Worm (Caenorhabditis elegans) whole organism, L3 larva: ENCODE results near the gene F36H5.10.

Experiments used
- aly-2 ChIP-seq: fragments of 150-350 bp; optimal IDR thresholded peaks from 2 replicates; lab custom pipeline; 2014; ENCODE audit warnings: missing biosample characterization, missing genetic modification characterization
- ama-1 ChIP-seq: fragments of 150-350 bp; optimal IDR thresholded peaks from 2 replicates; lab custom pipeline; 2018
- ceh-28 ChIP-seq: fragments of 150-350 bp; optimal IDR thresholded peaks from 2 replicates; lab custom pipeline; 2014; ENCODE audit warnings: missing biosample characterization, missing genetic modification reagents, missing genetic modification characterization
- ceh-82 ChIP-seq: fragments of 150-350 bp; optimal IDR thresholded peaks from 2 replicates; lab custom pipeline; 2014; ENCODE audit warnings: missing biosample characterization, missing genetic modification characterization
- egl-5 ChIP-seq: fragments of 150-350 bp; optimal IDR thresholded peaks from 2 replicates; lab custom pipeline; 2017; ENCODE audit warnings: missing biosample characterization, missing genetic modification reagents, missing genetic modification characterization, inconsistent platforms
- elt-3 ChIP-seq, 3 experiments: fragments of 150-350 bp in 1 of 3; sonication (generic microtip) in 2 of 3; optimal IDR thresholded peaks; 2 replicates in 2 of 3; 4 replicates in 1 of 3; lab custom pipeline; 2014 to 2017; ENCODE audit warnings: missing biosample characterization in 3 of 3, missing genetic modification characterization in 3 of 3
- eor-1 ChIP-seq, 2 experiments: fragments of 150-350 bp; optimal IDR thresholded peaks; 2 replicates each; lab custom pipeline; 2014 to 2018; ENCODE audit warnings: missing biosample characterization in 2 of 2, missing genetic modification characterization in 2 of 2
- fos-1 ChIP-seq: fragments of 150-350 bp; optimal IDR thresholded peaks from 2 replicates; lab custom pipeline; 2014; ENCODE audit warnings: missing biosample characterization, missing genetic modification characterization
- hmg-11 ChIP-seq: sonication (generic microtip); optimal IDR thresholded peaks from 2 replicates; lab custom pipeline; 2016; ENCODE audit warnings: missing genetic modification characterization, missing compliant biosample characterization
- jun-1 ChIP-seq: fragments of 150-350 bp; optimal IDR thresholded peaks from 2 replicates; lab custom pipeline; 2014; ENCODE audit warnings: missing biosample characterization, missing genetic modification reagents, missing genetic modification characterization
- lin-15B ChIP-seq: fragments of 150-350 bp; optimal IDR thresholded peaks from 2 replicates; lab custom pipeline; 2014; ENCODE audit warnings: missing biosample characterization, missing genetic modification characterization
- lin-39 ChIP-seq: fragments of 150-350 bp; optimal IDR thresholded peaks from 2 replicates; lab custom pipeline; 2018; ENCODE audit warnings: missing biosample characterization, missing genetic modification reagents, missing genetic modification characterization
- mml-1 ChIP-seq: fragments of 150-350 bp; sonication (generic microtip); optimal IDR thresholded peaks from 3 replicates; lab custom pipeline; 2014; ENCODE audit warnings: missing biosample characterization, missing genetic modification characterization
- nfya-1 ChIP-seq: sonication (generic microtip); optimal IDR thresholded peaks from 2 replicates; lab custom pipeline; 2017; ENCODE audit warnings: missing genetic modification characterization, mild to moderate bottlenecking, missing compliant biosample characterization, antibody characterized with exemption, moderate library complexity; ENCODE audit not compliant: insufficient read depth
- nhr-12 ChIP-seq: fragments of 150-350 bp; optimal IDR thresholded peaks from 2 replicates; lab custom pipeline; 2014; ENCODE audit warnings: missing biosample characterization, missing genetic modification characterization
- nhr-23 ChIP-seq: fragments of 150-350 bp; optimal IDR thresholded peaks from 2 replicates; lab custom pipeline; 2014; ENCODE audit warnings: missing biosample characterization, missing genetic modification reagents, missing genetic modification characterization
- nhr-25 ChIP-seq: sonication (generic microtip); optimal IDR thresholded peaks from 2 replicates; lab custom pipeline; 2017; ENCODE audit warnings: missing biosample characterization, missing genetic modification characterization
- nhr-28 ChIP-seq: fragments of 150-350 bp; optimal IDR thresholded peaks from 2 replicates; lab custom pipeline; 2014; ENCODE audit warnings: missing biosample characterization, missing genetic modification characterization
- nhr-43 ChIP-seq: sonication (generic microtip); optimal IDR thresholded peaks from 2 replicates; lab custom pipeline; 2016; ENCODE audit warnings: mild to moderate bottlenecking, missing genetic modification characterization, missing compliant biosample characterization; ENCODE audit not compliant: poor library complexity, severe bottlenecking
- nhr-67 ChIP-seq: fragments of 150-350 bp; optimal IDR thresholded peaks from 2 replicates; lab custom pipeline; 2014; ENCODE audit warnings: missing biosample characterization, missing genetic modification characterization
- nhr-76 ChIP-seq: fragments of 150-350 bp; sonication (generic microtip); optimal IDR thresholded peaks from 5 replicates; lab custom pipeline; 2014; ENCODE audit warnings: missing biosample characterization, missing genetic modification characterization
- nhr-77 ChIP-seq: fragments of 150-350 bp; optimal IDR thresholded peaks from 2 replicates; lab custom pipeline; 2014; ENCODE audit warnings: missing biosample characterization, missing genetic modification characterization
- pha-4 ChIP-seq: fragments of 150-350 bp; optimal IDR thresholded peaks from 2 replicates; lab custom pipeline; 2014; ENCODE audit warnings: missing biosample characterization, missing genetic modification reagents, missing genetic modification characterization
- sea-2 ChIP-seq: fragments of 150-350 bp; sonication (generic microtip); optimal IDR thresholded peaks from 4 replicates; lab custom pipeline; 2014; ENCODE audit warnings: missing biosample characterization, missing genetic modification reagents, missing genetic modification characterization
- skn-1 ChIP-seq: fragments of 150-350 bp; optimal IDR thresholded peaks from 2 replicates; lab custom pipeline; 2014; ENCODE audit warnings: missing biosample characterization, missing genetic modification characterization
- snpc-4 ChIP-seq: fragments of 150-350 bp; optimal IDR thresholded peaks from 2 replicates; lab custom pipeline; 2014; ENCODE audit warnings: missing biosample characterization, missing genetic modification characterization
- tbx-2 ChIP-seq: sonication (generic microtip); optimal IDR thresholded peaks from 2 replicates; lab custom pipeline; 2016; ENCODE audit warnings: mild to moderate bottlenecking, missing genetic modification characterization, missing compliant biosample characterization
- unc-39 ChIP-seq: sonication (generic microtip); optimal IDR thresholded peaks from 4 replicates; lab custom pipeline; 2017; ENCODE audit warnings: missing biosample characterization, missing genetic modification characterization
- unc-62 ChIP-seq: fragments of 150-350 bp; sonication (generic microtip); optimal IDR thresholded peaks from 4 replicates; lab custom pipeline; 2014; ENCODE audit warnings: missing biosample characterization, missing genetic modification reagents, missing genetic modification characterization
- zag-1 ChIP-seq: fragments of 150-350 bp; optimal IDR thresholded peaks from 2 replicates; lab custom pipeline; 2014; ENCODE audit warnings: missing biosample characterization, missing genetic modification characterization
- ztf-11 ChIP-seq: fragments of 150-350 bp; optimal IDR thresholded peaks from 2 replicates; lab custom pipeline; 2014; ENCODE audit warnings: missing biosample characterization, missing genetic modification characterization

F36H5.10 gene

DNA sequence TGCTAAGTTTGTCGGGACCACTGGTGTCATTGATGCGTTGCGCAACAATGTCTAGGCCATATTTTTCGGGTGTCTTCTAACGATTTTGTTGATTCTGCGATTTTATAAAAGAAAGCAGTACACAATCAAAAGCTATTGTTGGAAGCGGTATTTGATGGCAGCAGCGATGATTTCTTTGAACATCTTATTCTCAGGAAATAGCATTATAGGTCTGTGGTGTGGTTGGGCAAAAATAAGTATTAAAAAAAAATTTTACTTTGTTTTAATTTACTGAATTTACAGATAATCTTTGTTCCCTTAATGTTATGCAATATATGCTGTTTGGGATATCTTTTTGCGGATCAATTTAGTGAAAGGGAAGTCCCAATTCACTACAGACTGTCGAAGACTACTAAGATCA, at the start of gene F36H5.10:
Gene F36H5.10 (plus strand): TSS at position 301 of the 400 bp plus-strand sequence.
- no peak for TF ChIP-seq eor-1 (tag; optimal IDR thresholded peaks at IDR 0.05; lab: Kevin White, UChicago)

- no peak for TF ChIP-seq ceh-82 (tag; lab: Kevin White, UChicago)
- no peak for TF ChIP-seq nhr-12
Observed at ce11 chrII:1709959-1710358, 47.2 kb upstream of the F36H5.10 start, which contains the start of gene fbxa-184. TSS of gene fbxa-184 (plus strand) at chrII:1710259.

ce11 chrII:1712938-1713337, 44.2 kb upstream of the F36H5.10 start, which contains the start of gene btb-7:
TSS of gene btb-7 (plus strand) at chrII:1713238.
- TF ChIP-seq skn-1 (no peak), nhr-12 (no peak), ama-1 (lab: Kevin White, UChicago) (no peak), sea-2 (GFP tag; lab: Kevin White, UChicago) (no peak), ceh-28 (tag; lab: Kevin White, UChicago) (no peak), egl-5 (tag; lab: Kevin White, UChicago) (no peak), nhr-77 (tag; lab: Kevin White, UChicago) (no peak), pha-4 (tag; lab: Kevin White, UChicago) (no peak), nhr-76 (tag; lab: Kevin White, UChicago) (no peak), nhr-43 (tag; lab: Kevin White, UChicago) (no peak)

DNA sequence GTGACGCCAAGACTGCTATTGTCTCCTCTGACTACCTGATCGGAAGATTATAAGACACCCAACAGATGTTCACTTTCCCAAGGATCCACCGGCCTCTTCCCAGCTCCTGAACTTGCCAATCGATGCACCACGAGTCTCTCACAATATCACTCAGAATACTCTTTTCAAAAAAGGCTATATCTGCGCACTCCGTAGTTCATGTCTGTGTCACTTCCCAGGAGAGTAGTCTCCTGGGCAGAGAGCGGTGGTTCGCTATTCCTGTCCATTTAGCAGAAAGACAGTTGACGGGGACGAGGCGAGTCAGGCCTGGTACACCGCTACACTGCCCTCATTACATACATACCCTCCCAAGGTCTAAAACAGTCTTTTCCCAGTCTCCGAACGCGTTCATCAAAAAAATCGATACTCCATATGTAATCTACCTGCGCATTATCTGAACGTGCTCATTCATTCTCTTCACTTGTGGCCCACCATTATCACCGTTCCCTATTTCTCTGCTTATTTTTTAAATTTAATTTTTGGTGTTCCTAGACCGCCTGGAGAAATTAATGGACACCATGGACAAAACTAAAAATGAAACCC, 42.3 kb upstream of the F36H5.10 start, which contains the start of gene btb-6:
Gene btb-6 (plus strand): TSS at position 532 of the 582 bp plus-strand sequence.
- TF ChIP-seq ceh-28 (tag; lab: Kevin White, UChicago), result no peak

DNA sequence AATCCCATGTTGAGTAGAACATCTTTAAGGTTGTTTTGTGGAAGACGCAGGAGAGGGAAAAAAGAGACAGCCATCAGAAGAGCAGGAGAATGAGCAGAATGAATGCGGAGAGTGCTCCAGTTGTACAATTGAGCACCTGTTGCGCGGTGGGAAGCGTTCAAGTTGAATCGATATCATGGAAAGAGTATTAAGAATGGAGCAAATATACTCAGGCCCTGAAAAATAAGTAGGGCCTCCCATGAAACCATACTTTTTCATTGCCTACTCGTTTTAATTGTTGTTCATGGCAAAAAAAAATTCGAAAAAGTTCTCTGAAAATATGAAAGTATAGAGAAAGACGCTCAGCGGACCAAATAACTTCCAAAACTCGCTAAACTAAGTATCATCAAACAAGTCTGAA, 38.0 kb upstream of the F36H5.10 start, which contains the start of gene fbxb-48:
Gene fbxb-48 (minus strand): TSS at position 101 of the 400 bp plus-strand sequence.
- no peak for TF ChIP-seq snpc-4 (tag; lab: Kevin White, UChicago)
- TF ChIP-seq nhr-28 (tag; lab: Kevin White, UChicago), result no peak
- no peak for TF ChIP-seq lin-15B (tag; lab: Kevin White, UChicago)
- TF ChIP-seq ama-1 (lab: Kevin White, UChicago), result no peak
- no peak for TF ChIP-seq unc-62 (GFP tag; lab: Kevin White, UChicago)
- no peak for TF ChIP-seq unc-39 (tag; lab: Kevin White, UChicago)
- TF ChIP-seq nhr-25 (tag; lab: Kevin White, UChicago), result no peak
- TF ChIP-seq aly-2, result no peak
- TF ChIP-seq lin-39 (tag; lab: Kevin White, UChicago), result no peak
- no peak for TF ChIP-seq egl-5 (tag; lab: Kevin White, UChicago)
- TF ChIP-seq hmg-11 (tag; lab: Kevin White, UChicago), result no peak
- TF ChIP-seq pha-4 (tag; lab: Kevin White, UChicago), result no peak

ce11 chrII:1722394-1722793, 34.7 kb upstream of the F36H5.10 start, which contains the start of the genes fbxb-5 and btb-8:
TSS of gene fbxb-5 (minus strand) at chrII:1722494.
TSS of gene btb-8 (plus strand) at chrII:1722770.
- TF ChIP-seq fos-1 (tag; lab: Kevin White, UChicago) (no peak), pha-4 (tag; lab: Kevin White, UChicago) (no peak), ztf-11 (tag; lab: Kevin White, UChicago) (no peak)

DNA sequence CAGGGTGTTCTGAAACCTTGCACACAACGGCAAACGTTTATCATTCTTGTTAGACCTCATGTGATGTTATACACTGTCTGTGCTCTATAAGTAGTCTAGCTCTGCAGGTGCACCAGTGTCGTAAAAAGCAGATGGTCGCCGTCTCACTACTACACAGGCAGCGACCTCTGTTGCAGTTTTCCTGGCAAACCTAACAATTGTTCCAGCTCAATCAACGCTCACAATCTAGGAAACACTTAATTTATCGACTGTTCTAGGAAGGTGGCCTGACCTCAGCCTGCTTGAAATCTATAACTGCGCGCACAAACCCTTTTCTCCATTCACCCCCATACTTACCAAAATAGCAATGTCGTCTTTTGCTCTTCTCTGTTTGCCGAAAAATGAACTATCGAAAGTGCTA, 32.8 kb upstream of the F36H5.10 start, which contains the start of gene fbxb-11:
Gene fbxb-11 (plus strand): TSS at position 301 of the 400 bp plus-strand sequence.
- no peak for TF ChIP-seq zag-1 (tag; lab: Kevin White, UChicago)
- no peak for TF ChIP-seq skn-1
- TF ChIP-seq elt-3 (tag; optimal IDR thresholded peaks at IDR 0.05; lab: Kevin White, UChicago), result no peak
- TF ChIP-seq hmg-11 (tag; lab: Kevin White, UChicago), result no peak
- TF ChIP-seq nhr-28 (tag; lab: Kevin White, UChicago), result no peak
- TF ChIP-seq nfya-1, result no peak
- no peak for TF ChIP-seq nhr-77 (tag; lab: Kevin White, UChicago)
- no peak for TF ChIP-seq nhr-23 (tag; lab: Kevin White, UChicago)
- TF ChIP-seq jun-1 (tag; lab: Kevin White, UChicago), result no peak
- TF ChIP-seq mml-1 (tag; lab: Kevin White, UChicago), result no peak
- no peak for TF ChIP-seq tbx-2
- TF ChIP-seq ceh-28 (tag; lab: Kevin White, UChicago), result no peak
- no peak for TF ChIP-seq nhr-12
- TF ChIP-seq ama-1 (lab: Kevin White, UChicago), result no peak
- TF ChIP-seq ceh-82 (tag; lab: Kevin White, UChicago), result no peak
- TF ChIP-seq nhr-67 (tag; lab: Kevin White, UChicago), result no peak
- TF ChIP-seq egl-5 (tag; lab: Kevin White, UChicago), result no peak
- TF ChIP-seq, all 47 proteins: peak for 0
